Worm (Caenorhabditis elegans) whole organism, mixed stage, embryonic: Measurements from ENCODE around the gene gcy-31.
A peak's percentile ranks its signal among the peaks of the same experiment; 100 is the strongest.

Experiments used
- bed-3 ChIP-seq: fragments of 200-800 bp; sonication (Bioruptor generic); optimal IDR thresholded peaks from 3 replicates; lab custom pipeline; 2018; ENCODE audit warnings: mild to moderate bottlenecking, missing genetic modification characterization, moderate library complexity, missing compliant biosample characterization
- blmp-1 ChIP-seq: fragments of 150-350 bp; optimal IDR thresholded peaks from 2 replicates; lab custom pipeline; 2014; ENCODE audit warnings: missing biosample characterization, missing genetic modification characterization
- ceh-39 ChIP-seq: fragments of 150-350 bp; optimal IDR thresholded peaks from 2 replicates; lab custom pipeline; 2014; ENCODE audit warnings: missing biosample characterization, missing genetic modification characterization
- ceh-43 ChIP-seq: fragments of 200-800 bp; sonication (Bioruptor generic); optimal IDR thresholded peaks from 2 replicates; lab custom pipeline; 2018; ENCODE audit warnings: mild to moderate bottlenecking, missing genetic modification characterization, moderate library complexity, missing compliant biosample characterization
- ceh-83 ChIP-seq: fragments of 200-800 bp; sonication (Bioruptor generic); optimal IDR thresholded peaks from 2 replicates; lab custom pipeline; 2018; ENCODE audit warnings: mild to moderate bottlenecking, missing genetic modification characterization, missing compliant biosample characterization
- ces-1 ChIP-seq: fragments of 150-350 bp; optimal IDR thresholded peaks from 2 replicates; lab custom pipeline; 2014; ENCODE audit warnings: missing biosample characterization, missing genetic modification reagents, missing genetic modification characterization
- cnd-1 ChIP-seq: fragments of 200-800 bp; sonication (Bioruptor generic); optimal IDR thresholded peaks from 2 replicates; lab custom pipeline; 2018; ENCODE audit warnings: mild to moderate bottlenecking, missing genetic modification characterization, missing compliant biosample characterization
- drap-1 ChIP-seq: fragments of 200-800 bp; sonication (Bioruptor generic); optimal IDR thresholded peaks from 3 replicates; lab custom pipeline; 2018; ENCODE audit warnings: mild to moderate bottlenecking, missing genetic modification characterization, missing compliant biosample characterization
- elt-3 ChIP-seq: fragments of 150-350 bp; optimal IDR thresholded peaks from 2 replicates; lab custom pipeline; 2014; ENCODE audit warnings: missing biosample characterization, missing genetic modification characterization
- flh-1 ChIP-seq: fragments of 200-800 bp; sonication (Bioruptor generic); optimal IDR thresholded peaks from 2 replicates; lab custom pipeline; 2018; ENCODE audit warnings: mild to moderate bottlenecking, missing genetic modification characterization, moderate library complexity, missing compliant biosample characterization
- ham-2 ChIP-seq: fragments of 200-800 bp; sonication (Bioruptor generic); optimal IDR thresholded peaks from 2 replicates; lab custom pipeline; 2018; ENCODE audit warnings: mild to moderate bottlenecking, missing genetic modification characterization, missing compliant biosample characterization
- hlh-1 ChIP-seq: fragments of 150-350 bp; optimal IDR thresholded peaks from 2 replicates; lab custom pipeline; 2014; ENCODE audit warnings: missing biosample characterization, missing genetic modification reagents, missing genetic modification characterization
- lin-13 ChIP-seq: fragments of 150-350 bp; optimal IDR thresholded peaks from 2 replicates; lab custom pipeline; 2014; ENCODE audit warnings: missing biosample characterization, missing genetic modification characterization
- lin-32 ChIP-seq: fragments of 200-800 bp; sonication (Bioruptor generic); optimal IDR thresholded peaks from 2 replicates; lab custom pipeline; 2018; ENCODE audit warnings: mild to moderate bottlenecking, missing genetic modification characterization, missing compliant biosample characterization
- lsy-2 ChIP-seq: fragments of 150-350 bp; optimal IDR thresholded peaks from 2 replicates; lab custom pipeline; 2014; ENCODE audit warnings: missing biosample characterization, missing genetic modification characterization
- mab-5 ChIP-seq: fragments of 150-350 bp; optimal IDR thresholded peaks from 2 replicates; lab custom pipeline; 2014; ENCODE audit warnings: missing biosample characterization, missing genetic modification characterization
- mep-1 ChIP-seq: fragments of 150-350 bp; optimal IDR thresholded peaks from 2 replicates; lab custom pipeline; 2017; ENCODE audit warnings: missing biosample characterization, missing genetic modification reagents, missing genetic modification characterization, inconsistent platforms
- mls-2 ChIP-seq: sonication (generic microtip); optimal IDR thresholded peaks from 2 replicates; lab custom pipeline; 2016; ENCODE audit warnings: mild to moderate bottlenecking, missing genetic modification characterization, moderate library complexity, missing compliant biosample characterization
- nhr-12 ChIP-seq: fragments of 150-350 bp; optimal IDR thresholded peaks from 2 replicates; lab custom pipeline; 2014; ENCODE audit warnings: missing biosample characterization, missing genetic modification characterization
- nhr-2 ChIP-seq: fragments of 150-350 bp; optimal IDR thresholded peaks from 2 replicates; lab custom pipeline; 2014; ENCODE audit warnings: missing biosample characterization, missing genetic modification characterization
- nhr-237 ChIP-seq: fragments of 150-350 bp; optimal IDR thresholded peaks from 2 replicates; lab custom pipeline; 2014; ENCODE audit warnings: missing biosample characterization, missing genetic modification characterization
- pha-4 ChIP-seq: fragments of 150-350 bp; optimal IDR thresholded peaks from 2 replicates; lab custom pipeline; 2018; ENCODE audit warnings: missing biosample characterization, missing genetic modification reagents, missing genetic modification characterization
- sem-2 ChIP-seq: fragments of 200-800 bp; sonication (Bioruptor generic); optimal IDR thresholded peaks from 2 replicates; lab custom pipeline; 2018; ENCODE audit warnings: mild to moderate bottlenecking, missing genetic modification characterization, missing compliant biosample characterization
- snpc-4 ChIP-seq: fragments of 150-350 bp; optimal IDR thresholded peaks from 2 replicates; lab custom pipeline; 2014; ENCODE audit warnings: missing biosample characterization, missing genetic modification characterization
- sptf-1 ChIP-seq: sonication (generic microtip); optimal IDR thresholded peaks from 2 replicates; lab custom pipeline; 2017; ENCODE audit warnings: mild to moderate bottlenecking, missing genetic modification characterization, moderate library complexity, missing compliant biosample characterization
- tbx-8 ChIP-seq: fragments of 200-800 bp; sonication (Bioruptor generic); optimal IDR thresholded peaks from 2 replicates; lab custom pipeline; 2018; ENCODE audit warnings: mild to moderate bottlenecking, missing genetic modification characterization, moderate library complexity, missing compliant biosample characterization
- unc-120 ChIP-seq: sonication (generic microtip); optimal IDR thresholded peaks from 2 replicates; lab custom pipeline; 2017; ENCODE audit warnings: missing genetic modification characterization, missing compliant biosample characterization; ENCODE audit not compliant: poor library complexity, severe bottlenecking
- unc-39 ChIP-seq: fragments of 150-350 bp; optimal IDR thresholded peaks from 2 replicates; lab custom pipeline; 2014; ENCODE audit warnings: missing biosample characterization, missing genetic modification characterization
- unc-62 ChIP-seq: fragments of 150-350 bp; optimal IDR thresholded peaks from 2 replicates; lab custom pipeline; 2014; ENCODE audit warnings: missing biosample characterization, missing genetic modification reagents, missing genetic modification characterization
- zip-8 ChIP-seq: fragments of 150-350 bp; optimal IDR thresholded peaks from 2 replicates; lab custom pipeline; 2014; ENCODE audit warnings: missing biosample characterization, missing genetic modification characterization
- ztf-11 ChIP-seq: fragments of 150-350 bp; optimal IDR thresholded peaks from 2 replicates; lab custom pipeline; 2014; ENCODE audit warnings: missing biosample characterization, missing genetic modification characterization

Gene gcy-31

ce11 chrX:2386922-2387566 lies 40.3 kb downstream of the gcy-31 start:
- TF ChIP-seq cnd-1 (tag; lab: Kevin White, UChicago) (no peak), zip-8 (no peak), ceh-39 (no peak), ceh-43 (GFP tag; lab: Kevin White, UChicago) (no peak), mep-1 (tag; lab: Kevin White, UChicago) (no peak), drap-1 (GFP tag; lab: Kevin White, UChicago) (no peak), blmp-1 (tag; lab: Kevin White, UChicago) (no peak), nhr-237 (tag; lab: Kevin White, UChicago) (no peak), unc-39 (tag; lab: Kevin White, UChicago) (no peak), bed-3 (GFP tag; lab: Kevin White, UChicago) (no peak), ceh-83 (GFP tag; lab: Kevin White, UChicago) (no peak)

DNA sequence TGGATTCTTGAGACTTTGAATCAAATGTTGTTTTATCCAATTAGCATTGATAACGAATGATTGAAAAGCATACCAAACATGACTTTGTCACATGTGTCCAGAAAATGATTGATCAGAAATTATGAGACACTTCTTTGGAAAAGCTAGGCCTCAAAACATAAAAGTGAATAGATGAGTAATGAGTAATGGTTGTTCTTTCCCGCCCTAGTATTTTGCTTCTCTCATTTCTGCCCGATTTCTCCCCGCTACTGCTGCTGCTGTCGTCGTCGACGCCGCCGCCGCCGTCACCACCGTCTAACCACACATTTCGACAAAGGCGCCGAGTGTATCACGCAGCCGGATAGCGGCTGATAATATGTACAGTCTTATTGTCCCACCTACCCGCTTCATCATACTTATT lies 41.9 kb downstream of the gcy-31 start, which contains the start of gene F47G3.1:
Gene F47G3.1 (plus strand): TSS at position 301 of the 400 bp plus-strand sequence.
- TF ChIP-seq ceh-83 (GFP tag; lab: Kevin White, UChicago): no peak
- TF ChIP-seq snpc-4 (tag; lab: Kevin White, UChicago): no peak
- no peak for TF ChIP-seq nhr-2
- TF ChIP-seq pha-4 (tag; lab: Kevin White, UChicago): no peak
- TF ChIP-seq unc-39 (tag; lab: Kevin White, UChicago): no peak
- TF ChIP-seq ces-1 (GFP tag; lab: Kevin White, UChicago): no peak
- no peak for TF ChIP-seq flh-1 (GFP tag; lab: Kevin White, UChicago)
- no peak for TF ChIP-seq sem-2 (GFP tag; lab: Kevin White, UChicago)
- TF ChIP-seq unc-120 (tag; lab: Kevin White, UChicago): no peak
- TF ChIP-seq hlh-1: no peak
- TF ChIP-seq lin-32: no peak
- no peak for TF ChIP-seq elt-3 (tag; lab: Kevin White, UChicago)
- no peak for TF ChIP-seq sptf-1
- TF ChIP-seq mep-1 (tag; lab: Kevin White, UChicago): no peak
- TF ChIP-seq ham-2 (GFP tag; lab: Kevin White, UChicago): no peak
- TF ChIP-seq lsy-2: no peak
- TF ChIP-seq unc-62 (GFP tag; lab: Kevin White, UChicago): no peak
- no peak for TF ChIP-seq zip-8
- no peak for TF ChIP-seq drap-1 (GFP tag; lab: Kevin White, UChicago)

- TF ChIP-seq mls-2 (tag; lab: Kevin White, UChicago) (no peak), nhr-12 (tag; lab: Kevin White, UChicago) (no peak), pha-4 (tag; lab: Kevin White, UChicago) (peak; percentile 21), lin-32 (no peak), nhr-2 (no peak), ces-1 (GFP tag; lab: Kevin White, UChicago) (peak; percentile 9), snpc-4 (tag; lab: Kevin White, UChicago) (no peak), lin-13 (tag; lab: Kevin White, UChicago) (peak; percentile 38), mep-1 (tag; lab: Kevin White, UChicago) (no peak)
Observed at ce11 chrX:2382227-2382626, 45.1 kb downstream of the gcy-31 start.

DNA sequence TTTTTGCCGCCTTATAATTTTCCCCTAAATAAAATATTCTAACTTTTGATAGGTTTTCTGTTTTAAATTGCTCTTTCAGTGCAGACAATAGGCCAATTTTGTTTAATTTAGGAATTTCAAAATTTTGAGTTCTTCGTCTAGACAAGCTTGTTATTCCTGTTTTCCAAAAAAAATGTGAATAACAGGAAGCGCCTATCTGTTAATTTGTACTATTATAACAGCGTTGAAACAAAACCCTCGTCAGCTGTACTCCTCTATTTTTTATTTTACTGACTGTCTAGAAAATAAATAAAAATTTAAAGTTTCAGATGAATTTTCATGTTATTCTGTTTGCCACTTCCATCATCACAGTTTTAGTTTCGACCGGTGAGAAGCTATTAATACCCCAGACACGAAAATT lies 46.0 kb downstream of the gcy-31 start, which contains the start of gene F47G3.4:
Gene F47G3.4 (plus strand): TSS at position 301 of the 400 bp plus-strand sequence.
- TF ChIP-seq ztf-11 (tag; lab: Kevin White, UChicago) (no peak), ceh-83 (GFP tag; lab: Kevin White, UChicago) (no peak), blmp-1 (tag; lab: Kevin White, UChicago) (no peak), tbx-8 (GFP tag; lab: Kevin White, UChicago) (no peak), cnd-1 (tag; lab: Kevin White, UChicago) (no peak), ham-2 (GFP tag; lab: Kevin White, UChicago) (no peak), pha-4 (tag; lab: Kevin White, UChicago) (no peak), unc-120 (tag; lab: Kevin White, UChicago) (no peak), unc-62 (GFP tag; lab: Kevin White, UChicago) (no peak), unc-39 (tag; lab: Kevin White, UChicago) (no peak), mab-5 (tag; lab: Kevin White, UChicago) (no peak)
